Worm (Caenorhabditis elegans): Measurements from ENCODE around the gene pmk-1.
A peak's percentile ranks its signal among the peaks of the same experiment; 100 is the strongest.

Gene pmk-1

DNA sequence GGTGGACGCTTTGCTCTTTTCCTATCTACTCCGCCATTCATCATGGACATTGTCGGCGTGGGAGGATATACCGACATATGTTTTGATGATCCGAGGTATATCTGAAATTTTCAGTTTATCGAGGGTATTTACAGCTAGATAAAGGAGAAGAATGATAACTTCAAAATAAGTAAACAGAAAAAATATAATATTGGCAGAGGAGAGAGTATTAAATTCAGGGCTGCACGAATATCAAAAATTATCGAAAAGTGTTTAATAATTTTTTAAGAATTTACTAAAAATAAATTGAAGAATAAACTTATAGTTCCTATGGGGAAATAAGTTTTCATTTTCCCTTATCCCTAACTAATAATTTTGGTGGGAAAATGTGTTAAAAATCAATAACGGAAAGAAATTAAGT lies 50.3 kb downstream of the pmk-1 start, which contains the start of gene wsp-1:
TSS of gene wsp-1 (minus strand) at position 101 of the 400 bp plus-strand sequence.
- TF ChIP-seq ama-1 (optimal IDR thresholded peaks at IDR 0.05): no peak
- TF ChIP-seq fos-1 (tag; optimal IDR thresholded peaks at IDR 0.05): no peak
- TF ChIP-seq mdl-1 (tag; optimal IDR thresholded peaks at IDR 0.05): no peak
- TF ChIP-seq elt-1 (tag; optimal IDR thresholded peaks at IDR 0.05): no peak
- TF ChIP-seq hmg-11 (tag; optimal IDR thresholded peaks at IDR 0.05): no peak

- TF ChIP-seq elt-1 (tag; optimal IDR thresholded peaks at IDR 0.05) (no peak), sea-2 (GFP tag; optimal IDR thresholded peaks at IDR 0.05) (no peak), ceh-28 (tag; optimal IDR thresholded peaks at IDR 0.05) (no peak), nfya-1 (tag; optimal IDR thresholded peaks at IDR 0.05; ENCODE audit: insufficient read depth) (no peak)
Observed at ce11 chrIV:8199274-8199673, 50.7 kb downstream of the pmk-1 start.

- TF ChIP-seq ceh-28 (tag; optimal IDR thresholded peaks at IDR 0.05) (no peak), fkh-10 (GFP tag; optimal IDR thresholded peaks at IDR 0.05) (no peak), unc-39 (tag; optimal IDR thresholded peaks at IDR 0.05) (no peak), egl-5 (tag; optimal IDR thresholded peaks at IDR 0.05) (no peak), elt-2 (tag; optimal IDR thresholded peaks at IDR 0.05) (peak; percentile 77), daf-12 (tag; optimal IDR thresholded peaks at IDR 0.05) (no peak), nhr-77 (tag; optimal IDR thresholded peaks at IDR 0.05) (no peak), skn-1 (tag; optimal IDR thresholded peaks at IDR 0.05) (peak; percentile 27), hmg-11 (tag; optimal IDR thresholded peaks at IDR 0.05) (no peak), mml-1 (tag; optimal IDR thresholded peaks at IDR 0.05) (no peak), ztf-11 (tag; optimal IDR thresholded peaks at IDR 0.05) (no peak), lin-39 (tag; optimal IDR thresholded peaks at IDR 0.05) (no peak), pha-4 (tag; optimal IDR thresholded peaks at IDR 0.05) (peak; percentile 66), pqm-1 (tag; optimal IDR thresholded peaks at IDR 0.05) (peak; percentile 18)
Observed at ce11 chrIV:8199824-8200223, 51.2 kb downstream of the pmk-1 start.

Data from whole organism, L3 larva.